Worm (Caenorhabditis elegans): ENCODE results near the gene C16D2.1.
A peak's percentile ranks its signal among the peaks of the same experiment; 100 is the strongest.

C16D2.1 gene

ce11 chrII:9128132-9128531 is 3.3 kb upstream of the C16D2.1 start (continued):
- peak; percentile 32 for TF ChIP-seq nhr-71 (tag; optimal IDR thresholded peaks at IDR 0.05)
- TF ChIP-seq mdl-1 (tag; optimal IDR thresholded peaks at IDR 0.05): peak in 1 of 2 experiments; percentile 2
- peak in 4 of 6 experiments; percentile 15 to 93 (median 91) for TF ChIP-seq elt-3 (tag; optimal IDR thresholded peaks at IDR 0.05)
- TF ChIP-seq vab-15 (tag; optimal IDR thresholded peaks at IDR 0.05): no peak
- TF ChIP-seq lsy-2 (tag; optimal IDR thresholded peaks at IDR 0.05): peak in 1 of 2 experiments; percentile 36
- TF ChIP-seq efl-1 (optimal IDR thresholded peaks at IDR 0.05): peak in 1 of 2 experiments; percentile 25
- peak in 1 of 2 experiments; percentile 0 for TF ChIP-seq efl-1 (GFP tag; optimal IDR thresholded peaks at IDR 0.05 in 1 of 2)
- no peak for TF ChIP-seq swsn-7 (tag; optimal IDR thresholded peaks at IDR 0.05)
- TF ChIP-seq C16A3.4 (tag; optimal IDR thresholded peaks at IDR 0.05): peak; percentile 5
- peak; percentile 98 for TF ChIP-seq blmp-1 (tag; optimal IDR thresholded peaks at IDR 0.05)

ce11 chrII:9130339-9130738 is 1.1 kb upstream of the C16D2.1 start:
- TF ChIP-seq dsc-1 (tag; optimal IDR thresholded peaks at IDR 0.05): peak; percentile 56
- peak; percentile 21 for TF ChIP-seq lin-14 (GFP tag; optimal IDR thresholded peaks at IDR 0.05)
- peak; percentile 61 for TF ChIP-seq fkh-8 (tag; optimal IDR thresholded peaks at IDR 0.05)
- no peak for TF ChIP-seq lin-13 (GFP tag; optimal IDR thresholded peaks at IDR 0.05)
- peak; percentile 37 for TF ChIP-seq blmp-1 (tag; optimal IDR thresholded peaks at IDR 0.05)
- no peak for TF ChIP-seq tlp-1 (tag; optimal IDR thresholded peaks at IDR 0.05)
- TF ChIP-seq fos-1 (tag; optimal IDR thresholded peaks at IDR 0.05): peak; percentile 11

- TF ChIP-seq ceh-90 (tag; optimal IDR thresholded peaks at IDR 0.05) (no peak), hlh-4 (tag; optimal IDR thresholded peaks at IDR 0.05) (no peak), nhr-77 (tag; optimal IDR thresholded peaks at IDR 0.05) (no peak), sox-4 (tag; optimal IDR thresholded peaks at IDR 0.05) (no peak), fos-1 (tag; optimal IDR thresholded peaks at IDR 0.05) (no peak), mef-2 (tag; optimal IDR thresholded peaks at IDR 0.05) (no peak), C04F5.9 (tag; optimal IDR thresholded peaks at IDR 0.05) (no peak), zip-4 (GFP tag; optimal IDR thresholded peaks at IDR 0.05) (no peak), lin-14 (GFP tag; optimal IDR thresholded peaks at IDR 0.05) (no peak)
Observed at ce11 chrII:9132338-9132737, 875 bp downstream of the C16D2.1 start.

ce11 chrII:9135878-9136277 is 4.4 kb downstream of the C16D2.1 start, which contains the start of gene nlp-78:
nlp-78 (plus strand) TSS chrII:9136178.
- TF ChIP-seq dsc-1 (tag; optimal IDR thresholded peaks at IDR 0.05): no peak
- TF ChIP-seq swsn-7 (tag; optimal IDR thresholded peaks at IDR 0.05): no peak
- no peak for TF ChIP-seq ztf-4 (tag; optimal IDR thresholded peaks at IDR 0.05)
- no peak for TF ChIP-seq elt-2 (tag; optimal IDR thresholded peaks at IDR 0.05)
- no peak for TF ChIP-seq hlh-4 (tag; optimal IDR thresholded peaks at IDR 0.05)
- TF ChIP-seq lsy-2 (tag; optimal IDR thresholded peaks at IDR 0.05): no peak
- no peak for TF ChIP-seq lir-3 (tag; optimal IDR thresholded peaks at IDR 0.05; ENCODE audit: poor library complexity)
- no peak for TF ChIP-seq C16A3.4 (tag; optimal IDR thresholded peaks at IDR 0.05)
- TF ChIP-seq sptf-1 (tag; optimal IDR thresholded peaks at IDR 0.05): no peak
- no peak for TF ChIP-seq nhr-47 (tag; optimal IDR thresholded peaks at IDR 0.05)
- no peak for TF ChIP-seq nhr-11 (tag; optimal IDR thresholded peaks at IDR 0.05)

ce11 chrII:9137803-9138202 is 6.3 kb downstream of the C16D2.1 start, which contains the start of gene C16D2.3:
C16D2.3 (plus strand) TSS chrII:9138103.
- no peak for TF ChIP-seq aly-2 (tag; optimal IDR thresholded peaks at IDR 0.05)
- TF ChIP-seq lin-14 (GFP tag; optimal IDR thresholded peaks at IDR 0.05): no peak
- no peak for TF ChIP-seq fkh-8 (tag; optimal IDR thresholded peaks at IDR 0.05)
- TF ChIP-seq ceh-82 (tag; optimal IDR thresholded peaks at IDR 0.05): no peak
- TF ChIP-seq pax-3 (tag; optimal IDR thresholded peaks at IDR 0.05): no peak
- no peak for TF ChIP-seq nhr-19 (GFP tag; conservative IDR thresholded peaks at IDR 0.05)
- TF ChIP-seq nhr-12 (tag; optimal IDR thresholded peaks at IDR 0.05): no peak
- no peak for TF ChIP-seq Y116A8C.19 (tag; optimal IDR thresholded peaks at IDR 0.05; ENCODE audit: borderline replicate concordance)

Data from whole organism, L1 larva.